Worm (Caenorhabditis elegans) whole organism, L1 larva: ENCODE results near the gene aakb-2.

Source experiments
- alr-1 ChIP-seq: fragments of 200-800 bp; sonication (Bioruptor generic); optimal IDR thresholded peaks from 2 replicates; lab custom pipeline; 2018; ENCODE audit warnings: borderline replicate concordance, mild to moderate bottlenecking, missing genetic modification characterization, missing compliant biosample characterization
- blmp-1 ChIP-seq: fragments of 150-350 bp; optimal IDR thresholded peaks from 2 replicates; lab custom pipeline; 2014; ENCODE audit warnings: missing biosample characterization, missing genetic modification characterization
- ceh-63 ChIP-seq: fragments of 200-800 bp; sonication (Bioruptor generic); optimal IDR thresholded peaks from 2 replicates; lab custom pipeline; 2018; ENCODE audit warnings: mild to moderate bottlenecking, missing genetic modification characterization, missing compliant biosample characterization
- ceh-88 ChIP-seq: fragments of 200-800 bp; sonication (Bioruptor generic); IDR thresholded peaks from 2 replicates; pipeline ENCODE4 v1.3.6; 2022; ENCODE audit warnings: missing genetic modification characterization, missing compliant biosample characterization
- ceh-90 ChIP-seq: sonication (generic microtip); optimal IDR thresholded peaks from 2 replicates; lab custom pipeline; 2016; ENCODE audit warnings: missing genetic modification characterization, missing compliant biosample characterization
- dpl-1 ChIP-seq, 3 experiments: fragments of 150-350 bp in 2 of 3; sonication (generic microtip) in 1 of 3; optimal IDR thresholded peaks; 2 replicates each; lab custom pipeline; 2014 to 2017; ENCODE audit warnings: missing biosample characterization in 3 of 3, missing genetic modification characterization in 3 of 3, missing genetic modification reagents in 3 of 3
- dsc-1 ChIP-seq: sonication (generic microtip); optimal IDR thresholded peaks from 2 replicates; lab custom pipeline; 2016; ENCODE audit warnings: mild to moderate bottlenecking, missing genetic modification characterization, missing compliant biosample characterization
- egl-27 ChIP-seq, 2 experiments: fragments of 150-350 bp in 1 of 2; sonication (generic microtip); optimal IDR thresholded peaks; 3 replicates each; lab custom pipeline; 2017 to 2018; ENCODE audit warnings: missing biosample characterization in 2 of 2, missing genetic modification characterization in 2 of 2, missing genetic modification reagents in 2 of 2
- elt-2 ChIP-seq: sonication (generic microtip); optimal IDR thresholded peaks from 2 replicates; lab custom pipeline; 2016; ENCODE audit warnings: missing genetic modification characterization, mild to moderate bottlenecking, inconsistent platforms, missing compliant biosample characterization, missing genetic modification reagents
- fkh-4 ChIP-seq: sonication (generic microtip); optimal IDR thresholded peaks from 2 replicates; lab custom pipeline; 2016; ENCODE audit warnings: missing compliant biosample characterization, missing genetic modification characterization, borderline replicate concordance
- fkh-8 ChIP-seq: sonication (generic microtip); optimal IDR thresholded peaks from 2 replicates; lab custom pipeline; 2016; ENCODE audit warnings: mild to moderate bottlenecking, missing genetic modification characterization, missing compliant biosample characterization
- fos-1 ChIP-seq: fragments of 150-350 bp; optimal IDR thresholded peaks from 2 replicates; lab custom pipeline; 2014; ENCODE audit warnings: missing biosample characterization, missing genetic modification characterization
- hlh-4 ChIP-seq: sonication (generic microtip); optimal IDR thresholded peaks from 2 replicates; lab custom pipeline; 2016; ENCODE audit warnings: mild to moderate bottlenecking, missing genetic modification characterization, missing compliant biosample characterization
- irx-1 ChIP-seq: sonication (generic microtip); optimal IDR thresholded peaks from 2 replicates; lab custom pipeline; 2016; ENCODE audit warnings: missing genetic modification characterization, missing compliant biosample characterization
- lin-39 ChIP-seq: fragments of 150-350 bp; optimal IDR thresholded peaks from 2 replicates; lab custom pipeline; 2014; ENCODE audit warnings: missing biosample characterization, missing genetic modification reagents, missing genetic modification characterization
- mab-9 ChIP-seq: fragments of 200-800 bp; sonication (Bioruptor generic); IDR thresholded peaks from 2 replicates; pipeline ENCODE4 v1.3.6; 2022; ENCODE audit warnings: missing genetic modification reagents, missing genetic modification characterization, missing compliant biosample characterization
- mdl-1 ChIP-seq, 2 experiments: fragments of 150-350 bp; optimal IDR thresholded peaks; 2 replicates each; lab custom pipeline; 2014 to 2017; ENCODE audit warnings: missing biosample characterization in 2 of 2, missing genetic modification characterization in 2 of 2, inconsistent platforms in 1 of 2
- mef-2 ChIP-seq: fragments of 150-350 bp; optimal IDR thresholded peaks from 2 replicates; lab custom pipeline; 2014; ENCODE audit warnings: missing biosample characterization, missing genetic modification characterization
- nhr-12 ChIP-seq: sonication (generic microtip); optimal IDR thresholded peaks from 2 replicates; lab custom pipeline; 2017; ENCODE audit warnings: missing biosample characterization, missing genetic modification characterization
- nhr-19 ChIP-seq: fragments of 200-800 bp; sonication (Bioruptor generic); conservative IDR thresholded peaks from 2 replicates; pipeline ENCODE4 v1.3.6; 2022; ENCODE audit warnings: missing genetic modification characterization, missing compliant biosample characterization
- nhr-237 ChIP-seq: fragments of 150-350 bp; optimal IDR thresholded peaks from 2 replicates; lab custom pipeline; 2014; ENCODE audit warnings: missing biosample characterization, missing genetic modification characterization
- nhr-47 ChIP-seq: sonication (generic microtip); optimal IDR thresholded peaks from 2 replicates; lab custom pipeline; 2016; ENCODE audit warnings: mild to moderate bottlenecking, missing genetic modification characterization, moderate library complexity, missing compliant biosample characterization
- nhr-84 ChIP-seq: sonication (generic microtip); optimal IDR thresholded peaks from 2 replicates; lab custom pipeline; 2017; ENCODE audit warnings: missing biosample characterization, missing genetic modification characterization
- nhr-85 ChIP-seq: sonication (generic microtip); peaks from one replicate; lab custom pipeline; 2016; ENCODE audit warnings: missing genetic modification characterization, inconsistent platforms, missing compliant biosample characterization
- pag-3 ChIP-seq: sonication (generic microtip); optimal IDR thresholded peaks from 2 replicates; lab custom pipeline; 2017; ENCODE audit warnings: missing genetic modification characterization, mild to moderate bottlenecking, missing compliant biosample characterization, antibody characterized with exemption, borderline replicate concordance; ENCODE audit not compliant: insufficient read depth
- skn-1 ChIP-seq: fragments of 150-350 bp; optimal IDR thresholded peaks from 2 replicates; lab custom pipeline; 2014; ENCODE audit warnings: missing biosample characterization, missing genetic modification characterization
- snpc-4 ChIP-seq: fragments of 150-350 bp; optimal IDR thresholded peaks from 2 replicates; lab custom pipeline; 2014; ENCODE audit warnings: missing biosample characterization, missing genetic modification characterization
- sox-4 ChIP-seq: sonication (generic microtip); optimal IDR thresholded peaks from 2 replicates; lab custom pipeline; 2016; ENCODE audit warnings: missing genetic modification characterization, missing compliant biosample characterization
- sup-37 ChIP-seq: fragments of 200-800 bp; sonication (Bioruptor generic); optimal IDR thresholded peaks from 2 replicates; lab custom pipeline; 2018; ENCODE audit warnings: mild to moderate bottlenecking, missing genetic modification characterization, missing compliant biosample characterization
- swsn-7 ChIP-seq: sonication (generic microtip); optimal IDR thresholded peaks from 2 replicates; lab custom pipeline; 2016; ENCODE audit warnings: missing genetic modification characterization, missing compliant biosample characterization
- tlp-1 ChIP-seq: fragments of 150-350 bp; optimal IDR thresholded peaks from 2 replicates; lab custom pipeline; 2014; ENCODE audit warnings: missing biosample characterization, missing genetic modification characterization
- unc-86 ChIP-seq: sonication (generic microtip); optimal IDR thresholded peaks from 2 replicates; lab custom pipeline; 2016; ENCODE audit warnings: missing genetic modification characterization, missing compliant biosample characterization
- xbp-1 ChIP-seq: sonication (generic microtip); optimal IDR thresholded peaks from 2 replicates; lab custom pipeline; 2016; ENCODE audit warnings: missing genetic modification characterization, missing compliant biosample characterization

aakb-2 gene

ce11 chrIII:11193251-11193650 is 43.7 kb upstream of the aakb-2 start:
- TF ChIP-seq fkh-8 (no peak), egl-27 (tag; optimal IDR thresholded peaks at IDR 0.05; lab: Kevin White, UChicago) (no peak), xbp-1 (no peak), nhr-12 (no peak), elt-2 (no peak), ceh-63 (GFP tag; lab: Kevin White, UChicago) (no peak), ceh-90 (tag; lab: Kevin White, UChicago) (no peak), fos-1 (tag; lab: Kevin White, UChicago) (no peak), irx-1 (tag; lab: Kevin White, UChicago) (no peak), ceh-88 (GFP tag; lab: Robert Waterston, UW) (no peak), alr-1 (tag; lab: Kevin White, UChicago) (no peak), pag-3 (tag; lab: Kevin White, UChicago) (no peak)

- TF ChIP-seq swsn-7 (tag; lab: Kevin White, UChicago) (no peak), snpc-4 (tag; lab: Kevin White, UChicago) (no peak), lin-39 (no peak), nhr-84 (tag; lab: Kevin White, UChicago) (no peak), sox-4 (no peak)
Measured at ce11 chrIII:11194123-11194522, 42.8 kb upstream of the aakb-2 start.

ce11 chrIII:11195140-11195539 is 41.8 kb upstream of the aakb-2 start, which contains the start of gene tra-1:
Gene tra-1 (minus strand): TSS chrIII:11195201.
- TF ChIP-seq unc-86 (tag; lab: Kevin White, UChicago) (no peak), nhr-19 (GFP tag; lab: Robert Waterston, UW) (no peak), ceh-88 (GFP tag; lab: Robert Waterston, UW) (no peak), sup-37 (no peak), nhr-85 (tag; lab: Kevin White, UChicago) (peak; percentile 24), fkh-8 (no peak)
- TF ChIP-seq, all 84 proteins: peak for 1

- TF ChIP-seq blmp-1 (tag; lab: Kevin White, UChicago) (no peak), elt-2 (peak; percentile 14), nhr-47 (tag; lab: Kevin White, UChicago) (no peak)
Measured at ce11 chrIII:11195553-11195952, 41.4 kb upstream of the aakb-2 start.

- no peak for TF ChIP-seq dsc-1 (tag; lab: Kevin White, UChicago)
- TF ChIP-seq sup-37 = no peak
- TF ChIP-seq nhr-19 (GFP tag; lab: Robert Waterston, UW) = no peak
- no peak for TF ChIP-seq mef-2 (tag; lab: Kevin White, UChicago)
- TF ChIP-seq mab-9 (GFP tag; lab: Robert Waterston, UW) = no peak
- no peak for TF ChIP-seq fkh-4
- no peak for TF ChIP-seq mdl-1 (tag; optimal IDR thresholded peaks at IDR 0.05; lab: Kevin White, UChicago)
- TF ChIP-seq hlh-4 = no peak
- TF ChIP-seq nhr-237 (tag; lab: Kevin White, UChicago) = no peak
- TF ChIP-seq tlp-1 = no peak
Measured at ce11 chrIII:11197327-11197726, 39.6 kb upstream of the aakb-2 start.

- no peak for TF ChIP-seq fkh-4
- no peak for TF ChIP-seq sup-37
- no peak for TF ChIP-seq dpl-1 (GFP tag; optimal IDR thresholded peaks at IDR 0.05; lab: Kevin White, UChicago)
- TF ChIP-seq skn-1 (tag; lab: Kevin White, UChicago) = no peak
Measured at ce11 chrIII:11200879-11201518, 35.9 kb upstream of the aakb-2 start.
